Fruit fly (Drosophila melanogaster): ENCODE results near the gene PlexA.

- no peak for TF ChIP-seq CTCF (optimal IDR thresholded peaks at IDR 0.05)
- no peak for TF ChIP-seq CG8478 (optimal IDR thresholded peaks at IDR 0.05)
These were observed 5.9 kb upstream of the PlexA start for dm6 chr4:1032610-1033297.
